Worm (Caenorhabditis elegans) whole organism, L4/young adult: Measurements from ENCODE around the gene clec-86.

Experiments used
- dao-5 ChIP-seq: sonication (generic microtip); optimal IDR thresholded peaks from 2 replicates; lab custom pipeline; 2016; ENCODE audit warnings: missing genotype, missing genetic modification characterization, moderate library complexity, missing compliant biosample characterization
- him-1 ChIP-seq: sonication (generic microtip); optimal IDR thresholded peaks from 2 replicates; lab custom pipeline; 2016; ENCODE audit warnings: missing genotype, missing genetic modification reagents, missing genetic modification characterization, missing compliant biosample characterization

- TF ChIP-seq him-1 (no peak), dao-5 (tag; lab: Kevin White, UChicago) (no peak)
Measured at ce11 chrX:7151189-7151857, 11.6 kb downstream of the clec-86 start, which contains the start of gene lam-2.
